Fruit fly (Drosophila melanogaster) whole organism, embryonic: ENCODE measurements around the gene Rassf.

ENCODE experiments used
- Atf-2 ChIP-seq: fragments of 200-800 bp; sonication (Bioruptor generic); optimal IDR thresholded peaks from 2 replicates; lab custom pipeline; 2016; ENCODE audit warnings: missing biosample characterization, missing genetic modification characterization
- CG10209 ChIP-seq: fragments of 200-800 bp; sonication (Bioruptor generic); optimal IDR thresholded peaks from 3 replicates; lab custom pipeline; 2017; ENCODE audit warnings: missing biosample characterization, mild to moderate bottlenecking, missing genetic modification characterization, missing genetic modification reagents
- CG11560 ChIP-seq: fragments of 200-800 bp; sonication (Bioruptor generic); IDR thresholded peaks from 3 replicates; pipeline ENCODE4 v1.3.6; 2022; ENCODE audit warnings: missing biosample characterization, missing genetic modification characterization
- CG12769 ChIP-seq: fragments of 200-800 bp; sonication (Bioruptor generic); optimal IDR thresholded peaks from 2 replicates; lab custom pipeline; 2019; ENCODE audit warnings: missing biosample characterization, mild to moderate bottlenecking, missing genetic modification characterization, moderate library complexity
- CG14014 ChIP-seq: fragments of 200-800 bp; sonication (Bioruptor generic); IDR thresholded peaks from 2 replicates; pipeline ENCODE4 v1.3.6; 2022; ENCODE audit warnings: missing biosample characterization, missing genetic modification characterization
- CG15479 ChIP-seq: fragments of 200-800 bp; sonication (Bioruptor generic); optimal IDR thresholded peaks from 3 replicates; lab custom pipeline; 2019; ENCODE audit warnings: missing biosample characterization, mild to moderate bottlenecking, missing genetic modification characterization, moderate library complexity
- CG15696 ChIP-seq: fragments of 200-800 bp; sonication (Bioruptor generic); optimal IDR thresholded peaks from 2 replicates; lab custom pipeline; 2019; ENCODE audit warnings: missing biosample characterization, mild to moderate bottlenecking, missing genetic modification characterization, moderate library complexity
- CG1647 ChIP-seq: fragments of 200-800 bp; sonication (Bioruptor generic); optimal IDR thresholded peaks from 3 replicates; lab custom pipeline; 2016; ENCODE audit warnings: missing biosample characterization, missing genetic modification characterization
- CG2116 ChIP-seq: fragments of 200-800 bp; sonication (Bioruptor generic); optimal IDR thresholded peaks from 3 replicates; lab custom pipeline; 2018; ENCODE audit warnings: missing biosample characterization, mild to moderate bottlenecking, missing genetic modification characterization
- CG2129 ChIP-seq: fragments of 200-800 bp; sonication (Bioruptor generic); IDR thresholded peaks from 2 replicates; pipeline ENCODE4 v1.3.6; 2022; ENCODE audit warnings: missing biosample characterization, missing genetic modification characterization; ENCODE audit not compliant: partially characterized antibody
- CG30020 ChIP-seq: fragments of 200-800 bp; optimal IDR thresholded peaks from 2 replicates; lab custom pipeline; 2019; ENCODE audit warnings: missing biosample characterization, mild to moderate bottlenecking, missing genetic modification characterization, moderate library complexity
- CG3163 ChIP-seq: fragments of 200-800 bp; sonication (Bioruptor generic); optimal IDR thresholded peaks from 3 replicates; lab custom pipeline; 2016; ENCODE audit warnings: missing biosample characterization, missing genetic modification characterization
- CG3995 ChIP-seq: fragments of 200-800 bp; sonication (Bioruptor generic); optimal IDR thresholded peaks from 3 replicates; lab custom pipeline; 2016; ENCODE audit warnings: missing biosample characterization, missing genetic modification characterization
- CG4360 ChIP-seq: fragments of 200-800 bp; sonication (Bioruptor generic); IDR thresholded peaks from 2 replicates; pipeline ENCODE4 v1.3.6; 2022; ENCODE audit warnings: missing biosample characterization, missing genetic modification characterization
- CG6254 ChIP-seq: fragments of 200-800 bp; sonication (Bioruptor generic); optimal IDR thresholded peaks from 3 replicates; lab custom pipeline; 2017; ENCODE audit warnings: mild to moderate bottlenecking, missing biosample characterization, missing genetic modification reagents, missing genetic modification characterization
- CG7987 ChIP-seq: fragments of 200-800 bp; sonication (Bioruptor generic); optimal IDR thresholded peaks from 2 replicates; lab custom pipeline; 2018; ENCODE audit warnings: missing biosample characterization, mild to moderate bottlenecking, missing genetic modification characterization, moderate library complexity
- CG8281 ChIP-seq: fragments of 200-800 bp; sonication (Bioruptor generic); optimal IDR thresholded peaks from 2 replicates; lab custom pipeline; 2018; ENCODE audit warnings: missing biosample characterization, mild to moderate bottlenecking, missing genetic modification characterization, moderate library complexity
- CG9876 ChIP-seq: fragments of 200-800 bp; sonication (Bioruptor generic); optimal IDR thresholded peaks from 2 replicates; lab custom pipeline; 2016; ENCODE audit warnings: missing biosample characterization, missing genetic modification characterization
- Camta ChIP-seq: fragments of 200-800 bp; sonication (Bioruptor generic); optimal IDR thresholded peaks from 2 replicates; lab custom pipeline; 2016; ENCODE audit warnings: missing biosample characterization, missing genetic modification characterization
- Dfd ChIP-seq, 2 experiments: fragments of >200 bp; optimal IDR thresholded peaks; 2 replicates each; lab custom pipeline; 2017; ENCODE audit warnings: missing biosample characterization in 2 of 2, missing genetic modification characterization in 2 of 2
- E2f2 ChIP-seq: fragments of 200-800 bp; sonication (Bioruptor generic); IDR thresholded peaks from 2 replicates; pipeline ENCODE4 v1.3.6; 2022; ENCODE audit warnings: missing biosample characterization, missing genetic modification characterization
- Gug ChIP-seq: fragments of 200-800 bp; sonication (Bioruptor generic); IDR thresholded peaks from 4 replicates; pipeline ENCODE4 v1.3.6; 2022; ENCODE audit warnings: missing biosample characterization, missing genetic modification characterization
- HLH54F ChIP-seq: fragments of 200-800 bp; sonication (Bioruptor generic); optimal IDR thresholded peaks from 3 replicates; lab custom pipeline; 2016; ENCODE audit warnings: missing biosample characterization, missing genetic modification characterization
- Hr78 ChIP-seq, 2 experiments: fragments of 200-800 bp in 1 of 2; fragments of >200 bp in 1 of 2; sonication (Bioruptor generic) in 1 of 2; optimal IDR thresholded peaks; 2 replicates each; lab custom pipeline; 2017 to 2019; ENCODE audit warnings: missing biosample characterization in 2 of 2, missing genetic modification characterization in 2 of 2, mild to moderate bottlenecking in 1 of 2, moderate library complexity in 1 of 2
- Lhr ChIP-seq: fragments of 200-800 bp; sonication (Bioruptor generic); optimal IDR thresholded peaks from 3 replicates; lab custom pipeline; 2017; ENCODE audit warnings: mild to moderate bottlenecking, missing biosample characterization, missing genetic modification reagents, missing genetic modification characterization
- Mad ChIP-seq: fragments of 200-800 bp; sonication (Bioruptor generic); optimal IDR thresholded peaks from 2 replicates; lab custom pipeline; 2016; ENCODE audit warnings: missing biosample characterization, missing genetic modification characterization
- Med ChIP-seq: fragments of 200-800 bp; sonication (Bioruptor generic); peaks from one replicate; lab custom pipeline; 2016; ENCODE audit warnings: missing biosample characterization, missing genetic modification characterization, mild to moderate bottlenecking, inconsistent platforms, moderate library complexity
- Opbp ChIP-seq: fragments of 200-800 bp; sonication (Bioruptor generic); IDR thresholded peaks from 3 replicates; pipeline ENCODE4 v1.3.6; 2022; ENCODE audit warnings: missing biosample characterization, missing genetic modification characterization; ENCODE audit not compliant: partially characterized antibody
- Pdp1 ChIP-seq, 2 experiments: fragments of 200-800 bp; sonication (Bioruptor generic); optimal IDR thresholded peaks; 3 replicates each; lab custom pipeline; 2016; ENCODE audit warnings: missing biosample characterization in 2 of 2, missing genetic modification characterization in 2 of 2, mild to moderate bottlenecking in 1 of 2, moderate library complexity in 1 of 2
- Stat92E ChIP-seq, 3 experiments: fragments of >200 bp in 2 of 3; fragments of 200-800 bp in 1 of 3; sonication (Bioruptor generic) in 1 of 3; optimal IDR thresholded peaks; 2 replicates each; lab custom pipeline; 2017 to 2019; ENCODE audit warnings: missing biosample characterization in 3 of 3, missing genetic modification characterization in 3 of 3, mild to moderate bottlenecking in 1 of 3, moderate library complexity in 1 of 3
- al ChIP-seq: fragments of 200-800 bp; sonication (Bioruptor generic); IDR thresholded peaks from 2 replicates; pipeline ENCODE4 v1.3.6; 2022; ENCODE audit warnings: missing biosample characterization, missing genetic modification characterization
- ara ChIP-seq: fragments of 200-800 bp; sonication (Bioruptor generic); IDR thresholded peaks from 2 replicates; pipeline ENCODE4 v1.3.6; 2022; ENCODE audit warnings: missing biosample characterization, missing genetic modification characterization
- br ChIP-seq: fragments of >200 bp; optimal IDR thresholded peaks from 2 replicates; lab custom pipeline; 2017
- bsh ChIP-seq, 2 experiments: fragments of 200-800 bp; sonication (Bioruptor generic); optimal IDR thresholded peaks; 2 replicates each; lab custom pipeline; 2017 to 2018; ENCODE audit warnings: mild to moderate bottlenecking in 2 of 2, missing biosample characterization in 2 of 2, missing genetic modification characterization in 2 of 2, moderate library complexity in 1 of 2
- chm ChIP-seq: fragments of 200-800 bp; sonication (Bioruptor generic); IDR thresholded peaks from 2 replicates; pipeline ENCODE4 v1.3.6; 2022; ENCODE audit warnings: missing biosample characterization, missing genetic modification characterization
- esg ChIP-seq: fragments of 200-800 bp; sonication (Bioruptor generic); conservative IDR thresholded peaks from 2 replicates; pipeline ENCODE4 v1.3.6; 2022; ENCODE audit warnings: missing biosample characterization, missing genetic modification characterization
- fd64A ChIP-seq: fragments of 200-800 bp; sonication (Bioruptor generic); optimal IDR thresholded peaks from 3 replicates; lab custom pipeline; 2018; ENCODE audit warnings: missing biosample characterization, mild to moderate bottlenecking, missing genetic modification characterization
- gem ChIP-seq: fragments of 200-800 bp; sonication (Bioruptor generic); optimal IDR thresholded peaks from 2 replicates; lab custom pipeline; 2019; ENCODE audit warnings: missing biosample characterization, mild to moderate bottlenecking, missing genetic modification characterization, moderate library complexity
- gfzf ChIP-seq: fragments of 200-800 bp; sonication (Bioruptor generic); optimal IDR thresholded peaks from 2 replicates; lab custom pipeline; 2016; ENCODE audit warnings: missing biosample characterization, mild to moderate bottlenecking, missing genetic modification characterization, moderate library complexity
- gro ChIP-seq: fragments of 200-800 bp; sonication (Bioruptor generic); optimal IDR thresholded peaks from 2 replicates; lab custom pipeline; 2016; ENCODE audit warnings: missing biosample characterization, missing genetic modification characterization
- luna ChIP-seq: fragments of 200-800 bp; sonication (Bioruptor generic); optimal IDR thresholded peaks from 2 replicates; lab custom pipeline; 2016; ENCODE audit warnings: missing biosample characterization, missing genetic modification characterization
- mam ChIP-seq: fragments of 200-800 bp; sonication (Bioruptor generic); optimal IDR thresholded peaks from 3 replicates; lab custom pipeline; 2016; ENCODE audit warnings: missing biosample characterization, missing genetic modification characterization
- mirr ChIP-seq: fragments of 200-800 bp; sonication (Bioruptor generic); optimal IDR thresholded peaks from 3 replicates; lab custom pipeline; 2018; ENCODE audit warnings: missing biosample characterization, mild to moderate bottlenecking, missing genetic modification characterization
- nau ChIP-seq: fragments of 200-800 bp; sonication (Bioruptor generic); optimal IDR thresholded peaks from 3 replicates; lab custom pipeline; 2017; ENCODE audit warnings: missing biosample characterization, mild to moderate bottlenecking, missing genetic modification characterization, missing genetic modification reagents
- nerfin-2 ChIP-seq: fragments of 200-800 bp; sonication (Bioruptor generic); IDR thresholded peaks from 2 replicates; pipeline ENCODE4 v1.3.6; 2022; ENCODE audit warnings: missing biosample characterization, missing genetic modification characterization; ENCODE audit not compliant: partially characterized antibody
- stwl ChIP-seq: fragments of 200-800 bp; sonication (Bioruptor generic); optimal IDR thresholded peaks from 3 replicates; lab custom pipeline; 2018; ENCODE audit warnings: missing biosample characterization, mild to moderate bottlenecking, missing genetic modification characterization, moderate library complexity
- unc-4 ChIP-seq: fragments of 200-800 bp; sonication (Bioruptor generic); IDR thresholded peaks from 2 replicates; pipeline ENCODE4 v1.3.6; 2022; ENCODE audit warnings: missing biosample characterization, missing genetic modification characterization; ENCODE audit not compliant: partially characterized antibody
- vvl ChIP-seq: fragments of 200-800 bp; sonication (Bioruptor generic); IDR thresholded peaks from 2 replicates; pipeline ENCODE4 v1.3.6; 2022; ENCODE audit warnings: missing biosample characterization, missing genetic modification characterization

Gene Rassf

DNA sequence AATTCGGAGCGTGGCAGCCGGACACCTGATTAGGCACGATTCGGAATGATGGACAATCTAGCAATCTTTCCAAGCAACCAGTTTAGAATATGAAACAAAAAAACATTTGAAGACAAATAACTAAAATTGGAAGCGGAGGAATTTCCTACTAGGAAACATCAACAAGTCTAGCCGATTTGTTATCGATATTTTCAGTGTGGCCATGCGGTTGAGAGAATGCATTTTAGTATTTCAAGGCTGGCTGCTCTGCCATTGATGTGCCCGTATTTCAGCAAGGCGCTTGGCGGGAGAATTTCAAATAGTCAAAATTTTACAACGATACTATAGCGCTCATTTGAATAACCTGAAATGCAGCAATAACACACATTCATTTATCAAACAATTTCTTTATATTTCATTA, 10.1 kb upstream of the Rassf start, which contains the start of gene CG31457 (continued):
- TF ChIP-seq CG15479 (GFP tag; lab: Kevin White, UChicago) = no peak
- no peak for TF ChIP-seq bsh (GFP tag; optimal IDR thresholded peaks at IDR 0.05; lab: Kevin White, UChicago)
- no peak for TF ChIP-seq Dfd (GFP tag; optimal IDR thresholded peaks at IDR 0.05; lab: Kevin White, UChicago)
- TF ChIP-seq Pdp1 (GFP tag; optimal IDR thresholded peaks at IDR 0.05; lab: Kevin White, UChicago) = peak in 1 of 2 experiments; percentile 21
- no peak for TF ChIP-seq Gug (GFP tag; lab: Robert Waterston, UW)
- no peak for TF ChIP-seq nau (GFP tag; lab: Kevin White, UChicago)
- peak in 1 of 3 experiments; percentile 33 for TF ChIP-seq Stat92E (GFP tag; optimal IDR thresholded peaks at IDR 0.05; lab: Kevin White, UChicago)
- no peak for TF ChIP-seq gro (GFP tag; lab: Kevin White, UChicago)
- no peak for TF ChIP-seq HLH54F
- peak; percentile 53; the same call in 1 of the 2 replicates for TF ChIP-seq nerfin-2 (GFP tag; lab: Robert Waterston, UW)
- TF ChIP-seq Hr78 (GFP tag; optimal IDR thresholded peaks at IDR 0.05; lab: Kevin White, UChicago) = no peak
- peak; percentile 99 for TF ChIP-seq E2f2
- TF ChIP-seq Atf-2 (GFP tag; lab: Kevin White, UChicago) = no peak
- TF ChIP-seq CG9876 = no peak
- TF ChIP-seq luna = no peak

DNA sequence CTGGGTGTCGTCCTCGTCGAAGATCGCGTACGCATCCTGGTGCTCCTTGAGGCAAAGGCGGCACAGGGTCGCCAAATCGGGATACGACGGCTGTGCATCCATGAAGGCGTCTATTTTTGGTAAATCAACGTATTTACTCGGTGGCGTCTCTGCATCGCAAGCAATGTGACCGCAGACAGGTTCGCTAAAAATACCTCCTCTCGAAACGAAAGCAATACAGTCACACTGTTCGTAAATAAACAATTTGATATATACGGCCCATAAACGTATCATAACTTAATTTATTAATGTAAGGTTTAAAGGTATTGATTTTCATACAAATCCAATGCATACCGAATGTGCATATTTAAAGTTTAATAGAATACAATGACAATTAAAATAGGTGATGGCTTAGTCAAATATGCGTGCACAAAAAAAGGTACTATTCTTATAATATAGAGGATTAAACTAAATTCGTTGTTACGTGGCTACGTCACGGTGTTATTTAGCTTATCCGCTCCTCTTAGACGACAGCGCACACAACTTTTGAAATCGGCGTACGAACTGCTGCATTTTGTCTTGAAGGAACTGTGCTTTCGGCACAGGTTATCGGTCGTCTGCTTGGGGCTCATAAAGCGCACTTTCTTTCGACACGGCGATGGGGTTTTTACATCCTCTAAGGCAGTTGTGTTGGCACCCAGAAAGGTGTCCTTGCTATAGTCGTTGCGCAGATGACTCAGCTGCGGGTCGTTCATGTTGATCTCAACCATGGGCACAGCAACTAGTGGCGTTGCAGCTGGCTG, 8.7 kb upstream of the Rassf start, which contains the start of gene CG31365:
TSS of gene CG31365 (minus strand) at position 182 of the 782 bp plus-strand sequence.
- TF ChIP-seq CG15696 (tag; lab: Kevin White, UChicago) = no peak
- peak; percentile 24; the same call in 1 of the 3 replicates for TF ChIP-seq Opbp (GFP tag; lab: Robert Waterston, UW)
- TF ChIP-seq mirr = no peak
- no peak for TF ChIP-seq CG3995
- no peak for TF ChIP-seq esg
- TF ChIP-seq stwl (tag; lab: Kevin White, UChicago) = peak; percentile 63
- TF ChIP-seq chm (GFP tag; lab: Robert Waterston, UW) = no peak
- TF ChIP-seq Camta (GFP tag; lab: Kevin White, UChicago) = no peak
- TF ChIP-seq vvl (GFP tag; lab: Robert Waterston, UW) = no peak
- no peak for TF ChIP-seq fd64A (GFP tag; lab: Kevin White, UChicago)
- TF ChIP-seq HLH54F = no peak
- TF ChIP-seq Med = peak; percentile 73
- no peak for TF ChIP-seq Mad (GFP tag; lab: Kevin White, UChicago)
- TF ChIP-seq br = no peak
- TF ChIP-seq CG7987 (GFP tag; lab: Kevin White, UChicago) = no peak
- TF ChIP-seq CG6254 (GFP tag; lab: Kevin White, UChicago) = no peak
- TF ChIP-seq CG4360 = no peak; the same call in 1 of the 2 replicates
- no peak for TF ChIP-seq mam (GFP tag; lab: Kevin White, UChicago)
- no peak for TF ChIP-seq Lhr (GFP tag; lab: Kevin White, UChicago)
- no peak for TF ChIP-seq CG14014 (GFP tag; lab: Robert Waterston, UW)
- TF ChIP-seq CG30020 = no peak
- no peak for TF ChIP-seq ara (GFP tag; lab: Robert Waterston, UW)
- TF ChIP-seq CG2129 (GFP tag; lab: Robert Waterston, UW) = no peak
- no peak for TF ChIP-seq al
- TF ChIP-seq CG12769 (tag; lab: Kevin White, UChicago) = no peak
- TF ChIP-seq unc-4 (GFP tag; lab: Robert Waterston, UW) = peak; percentile 46; the same call in 1 of the 2 replicates
- no peak for TF ChIP-seq CG10209 (GFP tag; lab: Kevin White, UChicago)
- no peak for TF ChIP-seq gem
- peak; percentile 72 for TF ChIP-seq gfzf (GFP tag; lab: Kevin White, UChicago)
- TF ChIP-seq CG11560 (tag; lab: Robert Waterston, UW) = no peak
- no peak for TF ChIP-seq CG8281 (tag; lab: Kevin White, UChicago)
- no peak for TF ChIP-seq CG1647 (GFP tag; lab: Kevin White, UChicago)
- TF ChIP-seq CG2116 (GFP tag; lab: Kevin White, UChicago) = no peak
- TF ChIP-seq CG3163 (GFP tag; lab: Kevin White, UChicago) = no peak
